Worm (Caenorhabditis elegans) whole organism, L4 larva: ENCODE results near the gene dnj-5.

ENCODE experiments used
- F10B5.3 ChIP-seq: sonication (generic microtip); optimal IDR thresholded peaks from 2 replicates; lab custom pipeline; 2016; ENCODE audit warnings: mild to moderate bottlenecking, missing genetic modification characterization, missing compliant biosample characterization
- R02D3.7 ChIP-seq: fragments of 150-350 bp; sonication (generic microtip); optimal IDR thresholded peaks from 3 replicates; lab custom pipeline; 2014; ENCODE audit warnings: missing biosample characterization, missing genetic modification characterization
- Y48G9A.11 ChIP-seq: fragments of 200-800 bp; sonication (Bioruptor generic); IDR thresholded peaks from 2 replicates; pipeline ENCODE4 v1.3.6; 2022; ENCODE audit warnings: missing genetic modification reagents, missing genetic modification characterization, missing compliant biosample characterization
- Y75B8A.6 ChIP-seq: fragments of 200-800 bp; sonication (Bioruptor generic); IDR thresholded peaks from 2 replicates; pipeline ENCODE4 v1.3.6; 2022; ENCODE audit warnings: missing genetic modification reagents, missing genetic modification characterization, missing compliant biosample characterization
- ZK337.2 ChIP-seq: fragments of 200-800 bp; sonication (Bioruptor generic); IDR thresholded peaks from 2 replicates; pipeline ENCODE4 v1.3.6; 2022; ENCODE audit warnings: missing genetic modification reagents, missing genetic modification characterization, missing compliant biosample characterization
- aha-1 ChIP-seq: fragments of 150-350 bp; peaks from one replicate; lab custom pipeline; 2014; ENCODE audit warnings: missing biosample characterization, missing genetic modification characterization
- arid-1 ChIP-seq: fragments of 200-800 bp; sonication (Bioruptor generic); conservative IDR thresholded peaks from 2 replicates; pipeline ENCODE4 v1.3.6; 2022; ENCODE audit warnings: missing genetic modification reagents, missing genetic modification characterization, missing compliant biosample characterization
- attf-4 ChIP-seq: sonication (generic microtip); optimal IDR thresholded peaks from 3 replicates; lab custom pipeline; 2017; ENCODE audit warnings: missing biosample characterization, missing genetic modification characterization
- ceh-20 ChIP-seq: fragments of 200-800 bp; sonication (Bioruptor generic); IDR thresholded peaks from 2 replicates; pipeline ENCODE4 v1.3.6; 2022; ENCODE audit warnings: missing genetic modification reagents, missing genetic modification characterization, missing compliant biosample characterization
- ceh-32 ChIP-seq: sonication (generic microtip); optimal IDR thresholded peaks from 2 replicates; lab custom pipeline; 2016; ENCODE audit warnings: mild to moderate bottlenecking, missing genetic modification characterization, missing compliant biosample characterization; ENCODE audit not compliant: poor library complexity
- ceh-62 ChIP-seq: sonication (generic microtip); optimal IDR thresholded peaks from 2 replicates; lab custom pipeline; 2017; ENCODE audit warnings: missing biosample characterization, missing genetic modification characterization
- cey-2 ChIP-seq: sonication (generic microtip); optimal IDR thresholded peaks from 3 replicates; lab custom pipeline; 2017; ENCODE audit warnings: missing genetic modification characterization, mild to moderate bottlenecking, missing compliant biosample characterization, antibody characterized with exemption, borderline replicate concordance; ENCODE audit not compliant: insufficient read depth
- ctbp-1 ChIP-seq: fragments of 200-800 bp; sonication (Bioruptor generic); IDR thresholded peaks from 2 replicates; pipeline ENCODE4 v1.3.6; 2022; ENCODE audit warnings: missing genetic modification reagents, missing genetic modification characterization, missing compliant biosample characterization
- daf-12 ChIP-seq: fragments of 150-350 bp; optimal IDR thresholded peaks from 2 replicates; lab custom pipeline; 2014; ENCODE audit warnings: missing biosample characterization, missing genetic modification reagents, missing genetic modification characterization
- daf-16 ChIP-seq, 3 experiments: sonication (generic microtip); optimal IDR thresholded peaks; 2 replicates each; lab custom pipeline; 2016 to 2017; ENCODE audit warnings: missing genetic modification characterization in 3 of 3, missing genetic modification reagents in 3 of 3, mild to moderate bottlenecking in 2 of 3, missing compliant biosample characterization in 2 of 3, missing biosample characterization in 1 of 3, moderate library complexity in 1 of 3
- dmd-6 ChIP-seq: fragments of 200-800 bp; sonication (Bioruptor generic); IDR thresholded peaks from 2 replicates; pipeline ENCODE4 v1.3.6; 2022; ENCODE audit warnings: missing genetic modification reagents, missing genetic modification characterization, missing compliant biosample characterization
- egl-43 ChIP-seq: fragments of 200-800 bp; sonication (Bioruptor generic); IDR thresholded peaks from 2 replicates; pipeline ENCODE4 v1.3.6; 2022; ENCODE audit warnings: missing genetic modification reagents, missing genetic modification characterization, missing compliant biosample characterization
- fkh-10 ChIP-seq: fragments of 150-350 bp; optimal IDR thresholded peaks from 2 replicates; lab custom pipeline; 2014; ENCODE audit warnings: missing biosample characterization, missing genetic modification reagents, missing genetic modification characterization
- hlh-11 ChIP-seq: fragments of 200-800 bp; sonication (Bioruptor generic); optimal IDR thresholded peaks from 2 replicates; lab custom pipeline; 2018; ENCODE audit warnings: mild to moderate bottlenecking, missing genetic modification characterization, missing compliant biosample characterization
- hlh-30 ChIP-seq: sonication (generic microtip); optimal IDR thresholded peaks from 2 replicates; lab custom pipeline; 2017; ENCODE audit warnings: antibody characterized with exemption, mild to moderate bottlenecking, missing genetic modification characterization, missing compliant biosample characterization; ENCODE audit not compliant: insufficient read depth
- lim-7 ChIP-seq: fragments of 200-800 bp; sonication (Bioruptor generic); IDR thresholded peaks from 2 replicates; pipeline ENCODE4 v1.3.6; 2022; ENCODE audit warnings: missing genetic modification characterization, missing compliant biosample characterization
- lin-1 ChIP-seq: fragments of 200-800 bp; sonication (Bioruptor generic); IDR thresholded peaks from 2 replicates; pipeline ENCODE4 v1.3.6; 2022; ENCODE audit warnings: missing genetic modification reagents, missing genetic modification characterization, missing compliant biosample characterization
- lin-29 ChIP-seq: fragments of 200-800 bp; sonication (Bioruptor generic); IDR thresholded peaks from 2 replicates; pipeline ENCODE4 v1.3.6; 2022; ENCODE audit warnings: missing genetic modification reagents, missing genetic modification characterization, missing compliant biosample characterization
- lin-38 ChIP-seq: fragments of 200-800 bp; sonication (Bioruptor generic); IDR thresholded peaks from 2 replicates; pipeline ENCODE4 v1.3.6; 2022; ENCODE audit warnings: missing genetic modification reagents, missing genetic modification characterization, missing compliant biosample characterization
- lsy-2 ChIP-seq, 2 experiments: fragments of 150-350 bp in 1 of 2; sonication (generic microtip) in 1 of 2; optimal IDR thresholded peaks; 2 replicates each; lab custom pipeline; 2014 to 2017; ENCODE audit warnings: missing biosample characterization in 2 of 2, missing genetic modification characterization in 2 of 2
- madf-5 ChIP-seq, 2 experiments: fragments of 200-800 bp; sonication (Bioruptor generic); IDR thresholded peaks; 2 replicates each; pipeline ENCODE4 v1.3.6; 2022; ENCODE audit warnings: missing compliant biosample characterization in 2 of 2, missing genetic modification characterization in 2 of 2
- mdl-1 ChIP-seq, 2 experiments: fragments of 150-350 bp in 1 of 2; sonication (generic microtip) in 1 of 2; optimal IDR thresholded peaks; 2 replicates each; lab custom pipeline; 2014 to 2017; ENCODE audit warnings: missing biosample characterization in 2 of 2, missing genetic modification characterization in 2 of 2
- mdt-29 ChIP-seq: fragments of 200-800 bp; sonication (Bioruptor generic); IDR thresholded peaks from 2 replicates; pipeline ENCODE4 v1.3.6; 2022; ENCODE audit warnings: missing genetic modification reagents, missing genetic modification characterization, missing compliant biosample characterization
- mep-1 ChIP-seq: fragments of 150-350 bp; sonication (generic microtip); optimal IDR thresholded peaks from 3 replicates; lab custom pipeline; 2014; ENCODE audit warnings: missing biosample characterization, missing genetic modification characterization
- mes-2 ChIP-seq: sonication (generic microtip); optimal IDR thresholded peaks from 2 replicates; lab custom pipeline; 2016; ENCODE audit warnings: missing genotype, mild to moderate bottlenecking, missing genetic modification characterization, missing compliant biosample characterization; ENCODE audit not compliant: poor library complexity, severe bottlenecking
- mxl-2 ChIP-seq: fragments of 200-800 bp; sonication (Bioruptor generic); conservative IDR thresholded peaks from 2 replicates; pipeline ENCODE4 v1.3.6; 2022; ENCODE audit warnings: missing genetic modification reagents, missing genetic modification characterization, missing compliant biosample characterization
- nhr-11 ChIP-seq: fragments of 150-350 bp; optimal IDR thresholded peaks from 2 replicates; lab custom pipeline; 2014; ENCODE audit warnings: missing biosample characterization, missing genetic modification characterization
- nhr-42 ChIP-seq: fragments of 200-800 bp; sonication (Bioruptor generic); IDR thresholded peaks from 2 replicates; pipeline ENCODE4 v1.3.6; 2022; ENCODE audit warnings: missing genetic modification characterization, missing compliant biosample characterization
- nhr-6 ChIP-seq: fragments of 150-350 bp; optimal IDR thresholded peaks from 2 replicates; lab custom pipeline; 2014; ENCODE audit warnings: missing biosample characterization, missing genetic modification characterization
- nhr-76 ChIP-seq: fragments of 150-350 bp; optimal IDR thresholded peaks from 2 replicates; lab custom pipeline; 2014; ENCODE audit warnings: missing biosample characterization, missing genetic modification characterization
- pqm-1 ChIP-seq: sonication (generic microtip); optimal IDR thresholded peaks from 2 replicates; lab custom pipeline; 2017; ENCODE audit warnings: missing biosample characterization, missing genetic modification characterization
- rbr-2 ChIP-seq: sonication (generic microtip); optimal IDR thresholded peaks from 2 replicates; lab custom pipeline; 2016; ENCODE audit warnings: missing genotype, missing genetic modification characterization, missing compliant biosample characterization
- sdz-12 ChIP-seq: fragments of 200-800 bp; sonication (Bioruptor generic); optimal IDR thresholded peaks from 2 replicates; lab custom pipeline; 2018; ENCODE audit warnings: mild to moderate bottlenecking, missing genetic modification characterization, missing compliant biosample characterization
- set-16 ChIP-seq: fragments of 200-800 bp; sonication (Bioruptor generic); IDR thresholded peaks from 2 replicates; pipeline ENCODE4 v1.3.6; 2022; ENCODE audit warnings: missing genetic modification reagents, missing genetic modification characterization, missing compliant biosample characterization
- skn-1 ChIP-seq: fragments of 150-350 bp; optimal IDR thresholded peaks from 2 replicates; lab custom pipeline; 2014; ENCODE audit warnings: missing biosample characterization, missing genetic modification characterization
- unc-130 ChIP-seq: sonication (generic microtip); optimal IDR thresholded peaks from 2 replicates; lab custom pipeline; 2016; ENCODE audit warnings: missing genetic modification reagents, missing genetic modification characterization, missing compliant biosample characterization
- unc-62 ChIP-seq, 3 experiments: fragments of 150-350 bp in 1 of 3; sonication (generic microtip); optimal IDR thresholded peaks in 2 of 3; peaks in 1 of 3; 1 replicate in 1 of 3; 2 replicates in 2 of 3; lab custom pipeline; 2014 to 2017; ENCODE audit warnings: missing biosample characterization in 3 of 3, missing genetic modification characterization in 3 of 3, missing genetic modification reagents in 3 of 3, missing genotype in 1 of 3
- vab-7 ChIP-seq: fragments of 200-800 bp; sonication (Bioruptor generic); IDR thresholded peaks from 2 replicates; pipeline ENCODE4 v1.3.6; 2022; ENCODE audit warnings: missing genetic modification reagents, missing genetic modification characterization, missing compliant biosample characterization
- zip-11 ChIP-seq: fragments of 200-800 bp; sonication (Bioruptor generic); IDR thresholded peaks from 2 replicates; pipeline ENCODE4 v1.3.6; 2022; ENCODE audit warnings: missing genetic modification characterization, missing compliant biosample characterization
- zip-2 ChIP-seq: fragments of 150-350 bp; optimal IDR thresholded peaks from 2 replicates; lab custom pipeline; 2014; ENCODE audit warnings: missing biosample characterization, missing genetic modification characterization
- ztf-11 ChIP-seq: fragments of 150-350 bp; optimal IDR thresholded peaks from 2 replicates; lab custom pipeline; 2014; ENCODE audit warnings: missing biosample characterization, missing genetic modification characterization

The dnj-5 gene

ce11 chrII:6829108-6829507, 29.0 kb downstream of the dnj-5 start (continued):
- no peak for TF ChIP-seq unc-130
- TF ChIP-seq lin-1 (GFP tag; lab: Robert Waterston, UW): 0 out of 2 replicates have a peak, but pooled peaks have one; percentile 13
- TF ChIP-seq lim-7 (GFP tag; lab: Robert Waterston, UW): no peak
- TF ChIP-seq lin-38 (GFP tag; lab: Robert Waterston, UW): no peak
- TF ChIP-seq daf-16 (GFP tag; optimal IDR thresholded peaks at IDR 0.05; lab: Kevin White, UChicago): no peak
- TF ChIP-seq daf-16 (tag; optimal IDR thresholded peaks at IDR 0.05; lab: Kevin White, UChicago): peak; percentile 36
- TF ChIP-seq nhr-42: no peak
- peak; percentile 79 for TF ChIP-seq hlh-11
- TF ChIP-seq mes-2 (tag; lab: Kevin White, UChicago): peak; percentile 10
- peak; percentile 72 for TF ChIP-seq hlh-30 (tag; lab: Kevin White, UChicago)
- no peak for TF ChIP-seq Y48G9A.11 (GFP tag; lab: Robert Waterston, UW)
- no peak for TF ChIP-seq mxl-2
- TF ChIP-seq attf-4 (tag; lab: Kevin White, UChicago): no peak
- peak in 1 of 2 experiments; percentile 29 for TF ChIP-seq mdl-1 (tag; optimal IDR thresholded peaks at IDR 0.05; lab: Kevin White, UChicago)
- peak; percentile 58 for TF ChIP-seq nhr-6
- no peak for TF ChIP-seq fkh-10
- TF ChIP-seq sdz-12: no peak
- TF ChIP-seq ceh-32: no peak
- peak; percentile 44 to 51 for TF ChIP-seq lsy-2 (tag; optimal IDR thresholded peaks at IDR 0.05; lab: Kevin White, UChicago)
- TF ChIP-seq daf-12 (tag; lab: Kevin White, UChicago): no peak
- TF ChIP-seq nhr-11 (tag; lab: Kevin White, UChicago): no peak
- TF ChIP-seq egl-43 (GFP tag; lab: Robert Waterston, UW): no peak
- TF ChIP-seq ctbp-1 (GFP tag; lab: Robert Waterston, UW): no peak
- TF ChIP-seq pqm-1 (tag; lab: Kevin White, UChicago): peak; percentile 55

ce11 chrII:6828073-6828900, 29.8 kb downstream of the dnj-5 start:
- TF ChIP-seq aha-1 (peak; percentile 49), vab-7 (0 out of 2 replicates have a peak, but pooled peaks have one; percentile 19), R02D3.7 (tag; lab: Kevin White, UChicago) (no peak), set-16 (peak; percentile 59; the same call in 1 of the 2 replicates), dmd-6 (GFP tag; lab: Robert Waterston, UW) (no peak), rbr-2 (tag; lab: Kevin White, UChicago) (peak; percentile 5), unc-62 (GFP tag; optimal IDR thresholded peaks at IDR 0.05 in 1 of 2; lab: Kevin White, UChicago) (peak in 1 of 2 experiments; percentile 98), unc-62 (tag; optimal IDR thresholded peaks at IDR 0.05; lab: Kevin White, UChicago) (no peak), skn-1 (no peak), ctbp-1 (GFP tag; lab: Robert Waterston, UW) (0 out of 2 replicates have a peak, but pooled peaks have one; percentile 13), sdz-12 (peak; percentile 9), F10B5.3 (tag; lab: Kevin White, UChicago) (no peak), madf-5 (GFP tag; IDR thresholded peaks at IDR 0.05; lab: Robert Waterston, UW) (0 out of 4 replicates have a peak, but pooled peaks of 1 of the 2 experiments have one; percentile 57), fkh-10 (peak; percentile 21), mep-1 (tag; lab: Kevin White, UChicago) (peak; percentile 7)

ce11 chrII:6827388-6827787, 30.7 kb downstream of the dnj-5 start:
- TF ChIP-seq zip-11: no peak
- TF ChIP-seq nhr-76: no peak
- no peak for TF ChIP-seq zip-2
- no peak for TF ChIP-seq Y75B8A.6
- 0 out of 2 replicates have a peak, but pooled peaks have one; percentile 53 for TF ChIP-seq ceh-20 (GFP tag; lab: Robert Waterston, UW)
- TF ChIP-seq cey-2 (tag; lab: Kevin White, UChicago): peak; percentile 19
- no peak for TF ChIP-seq lin-29 (GFP tag; lab: Robert Waterston, UW)
- peak; percentile 48 to 51 for TF ChIP-seq lsy-2 (tag; optimal IDR thresholded peaks at IDR 0.05; lab: Kevin White, UChicago)
- no peak for TF ChIP-seq ceh-62 (tag; lab: Kevin White, UChicago)
- no peak for TF ChIP-seq ZK337.2 (GFP tag; lab: Robert Waterston, UW)
- TF ChIP-seq mdt-29: no peak
- no peak for TF ChIP-seq ztf-11 (tag; lab: Kevin White, UChicago)
- no peak for TF ChIP-seq arid-1 (GFP tag; lab: Robert Waterston, UW)
- no peak for TF ChIP-seq pqm-1 (tag; lab: Kevin White, UChicago)
- no peak for TF ChIP-seq daf-16 (GFP tag; optimal IDR thresholded peaks at IDR 0.05; lab: Kevin White, UChicago)
- TF ChIP-seq daf-16 (tag; optimal IDR thresholded peaks at IDR 0.05; lab: Kevin White, UChicago): peak; percentile 23
